Worm (Caenorhabditis elegans) whole organism, L1 larva: ENCODE results near the gene snr-1.

Experiments
- C34B4.2 ChIP-seq: sonication (generic microtip); optimal IDR thresholded peaks from 2 replicates; lab custom pipeline; 2017; ENCODE audit warnings: mild to moderate bottlenecking, missing genetic modification characterization, missing compliant biosample characterization
- Y116A8C.19 ChIP-seq: sonication (generic microtip); optimal IDR thresholded peaks from 2 replicates; lab custom pipeline; 2016; ENCODE audit warnings: missing compliant biosample characterization, missing genetic modification characterization, borderline replicate concordance
- aha-1 ChIP-seq: fragments of 150-350 bp; optimal IDR thresholded peaks from 2 replicates; lab custom pipeline; 2014; ENCODE audit warnings: missing biosample characterization, missing genetic modification characterization
- ceh-88 ChIP-seq: fragments of 200-800 bp; sonication (Bioruptor generic); IDR thresholded peaks from 2 replicates; pipeline ENCODE4 v1.3.6; 2022; ENCODE audit warnings: missing genetic modification characterization, missing compliant biosample characterization
- dpl-1 ChIP-seq, 3 experiments: fragments of 150-350 bp in 2 of 3; sonication (generic microtip) in 1 of 3; optimal IDR thresholded peaks; 2 replicates each; lab custom pipeline; 2014 to 2017; ENCODE audit warnings: missing biosample characterization in 3 of 3, missing genetic modification characterization in 3 of 3, missing genetic modification reagents in 3 of 3
- dsc-1 ChIP-seq: sonication (generic microtip); optimal IDR thresholded peaks from 2 replicates; lab custom pipeline; 2016; ENCODE audit warnings: mild to moderate bottlenecking, missing genetic modification characterization, missing compliant biosample characterization
- efl-1 ChIP-seq, 4 experiments: fragments of 150-350 bp; optimal IDR thresholded peaks in 3 of 4; peaks in 1 of 4; 1 replicate in 1 of 4; 2 replicates in 3 of 4; lab custom pipeline; 2014; ENCODE audit warnings: missing biosample characterization in 2 of 4, missing genetic modification characterization in 2 of 4, missing genetic modification reagents in 2 of 4
- egl-13 ChIP-seq: sonication (generic microtip); optimal IDR thresholded peaks from 2 replicates; lab custom pipeline; 2016; ENCODE audit warnings: missing genotype, missing genetic modification reagents, missing genetic modification characterization, missing compliant biosample characterization
- elt-3 ChIP-seq, 6 experiments: fragments of 150-350 bp in 1 of 6; sonication (generic microtip); optimal IDR thresholded peaks; 2 replicates each; lab custom pipeline; 2017 to 2018; ENCODE audit warnings: missing biosample characterization in 6 of 6, missing genetic modification characterization in 6 of 6, inconsistent platforms in 1 of 6
- fkh-4 ChIP-seq: sonication (generic microtip); optimal IDR thresholded peaks from 2 replicates; lab custom pipeline; 2016; ENCODE audit warnings: missing compliant biosample characterization, missing genetic modification characterization, borderline replicate concordance
- fkh-8 ChIP-seq: sonication (generic microtip); optimal IDR thresholded peaks from 2 replicates; lab custom pipeline; 2016; ENCODE audit warnings: mild to moderate bottlenecking, missing genetic modification characterization, missing compliant biosample characterization
- irx-1 ChIP-seq: sonication (generic microtip); optimal IDR thresholded peaks from 2 replicates; lab custom pipeline; 2016; ENCODE audit warnings: missing genetic modification characterization, missing compliant biosample characterization
- jun-1 ChIP-seq: fragments of 150-350 bp; optimal IDR thresholded peaks from 2 replicates; lab custom pipeline; 2014; ENCODE audit warnings: missing biosample characterization, missing genetic modification reagents, missing genetic modification characterization
- lin-13 ChIP-seq: fragments of 150-350 bp; optimal IDR thresholded peaks from 2 replicates; lab custom pipeline; 2014; ENCODE audit warnings: missing biosample characterization, missing genetic modification reagents, missing genetic modification characterization
- lin-15B ChIP-seq: fragments of 150-350 bp; sonication (generic microtip); optimal IDR thresholded peaks from 3 replicates; lab custom pipeline; 2014; ENCODE audit warnings: missing biosample characterization, missing genetic modification characterization
- lin-35 ChIP-seq, 2 experiments: fragments of 150-350 bp; optimal IDR thresholded peaks; 2 replicates each; lab custom pipeline; 2014; ENCODE audit warnings: missing biosample characterization in 2 of 2, missing genetic modification characterization in 2 of 2, missing genetic modification reagents in 2 of 2
- lin-39 ChIP-seq: fragments of 150-350 bp; optimal IDR thresholded peaks from 2 replicates; lab custom pipeline; 2014; ENCODE audit warnings: missing biosample characterization, missing genetic modification reagents, missing genetic modification characterization
- lsy-2 ChIP-seq, 2 experiments: fragments of 150-350 bp; optimal IDR thresholded peaks; 2 replicates each; lab custom pipeline; 2014; ENCODE audit warnings: missing biosample characterization in 2 of 2, missing genetic modification characterization in 2 of 2
- mef-2 ChIP-seq: fragments of 150-350 bp; optimal IDR thresholded peaks from 2 replicates; lab custom pipeline; 2014; ENCODE audit warnings: missing biosample characterization, missing genetic modification characterization
- mep-1 ChIP-seq: fragments of 150-350 bp; optimal IDR thresholded peaks from 2 replicates; lab custom pipeline; 2014; ENCODE audit warnings: missing biosample characterization, missing genetic modification characterization
- nhr-12 ChIP-seq: sonication (generic microtip); optimal IDR thresholded peaks from 2 replicates; lab custom pipeline; 2017; ENCODE audit warnings: missing biosample characterization, missing genetic modification characterization
- nhr-19 ChIP-seq: fragments of 200-800 bp; sonication (Bioruptor generic); conservative IDR thresholded peaks from 2 replicates; pipeline ENCODE4 v1.3.6; 2022; ENCODE audit warnings: missing genetic modification characterization, missing compliant biosample characterization
- nhr-20 ChIP-seq: sonication (generic microtip); optimal IDR thresholded peaks from 2 replicates; lab custom pipeline; 2016; ENCODE audit warnings: mild to moderate bottlenecking, missing genetic modification characterization, missing compliant biosample characterization
- nhr-28 ChIP-seq: fragments of 150-350 bp; optimal IDR thresholded peaks from 2 replicates; lab custom pipeline; 2014; ENCODE audit warnings: missing biosample characterization, missing genetic modification characterization
- nhr-71 ChIP-seq: sonication (generic microtip); optimal IDR thresholded peaks from 2 replicates; lab custom pipeline; 2016; ENCODE audit warnings: mild to moderate bottlenecking, missing genetic modification characterization, moderate library complexity, missing compliant biosample characterization
- nhr-76 ChIP-seq: sonication (generic microtip); optimal IDR thresholded peaks from 2 replicates; lab custom pipeline; 2017; ENCODE audit warnings: missing biosample characterization, missing genetic modification characterization
- nhr-85 ChIP-seq: sonication (generic microtip); peaks from one replicate; lab custom pipeline; 2016; ENCODE audit warnings: missing genetic modification characterization, inconsistent platforms, missing compliant biosample characterization
- pag-3 ChIP-seq: sonication (generic microtip); optimal IDR thresholded peaks from 2 replicates; lab custom pipeline; 2017; ENCODE audit warnings: missing genetic modification characterization, mild to moderate bottlenecking, missing compliant biosample characterization, antibody characterized with exemption, borderline replicate concordance; ENCODE audit not compliant: insufficient read depth
- pqm-1 ChIP-seq: sonication (generic microtip); optimal IDR thresholded peaks from 3 replicates; lab custom pipeline; 2017; ENCODE audit warnings: missing biosample characterization, missing genetic modification characterization
- rnt-1 ChIP-seq: sonication (generic microtip); optimal IDR thresholded peaks from 2 replicates; lab custom pipeline; 2016; ENCODE audit warnings: mild to moderate bottlenecking, missing genetic modification characterization, moderate library complexity, missing compliant biosample characterization
- snpc-4 ChIP-seq: fragments of 150-350 bp; optimal IDR thresholded peaks from 2 replicates; lab custom pipeline; 2014; ENCODE audit warnings: missing biosample characterization, missing genetic modification characterization
- snu-23 ChIP-seq: sonication (generic microtip); optimal IDR thresholded peaks from 2 replicates; lab custom pipeline; 2016; ENCODE audit warnings: missing genetic modification characterization, missing compliant biosample characterization
- sox-4 ChIP-seq: sonication (generic microtip); optimal IDR thresholded peaks from 2 replicates; lab custom pipeline; 2016; ENCODE audit warnings: missing genetic modification characterization, missing compliant biosample characterization
- sup-37 ChIP-seq: fragments of 200-800 bp; sonication (Bioruptor generic); optimal IDR thresholded peaks from 2 replicates; lab custom pipeline; 2018; ENCODE audit warnings: mild to moderate bottlenecking, missing genetic modification characterization, missing compliant biosample characterization
- unc-98 ChIP-seq: fragments of 200-800 bp; sonication (Bioruptor generic); IDR thresholded peaks from 2 replicates; pipeline ENCODE4 v1.3.6; 2022; ENCODE audit warnings: missing genetic modification characterization, missing compliant biosample characterization
- vab-15 ChIP-seq: sonication (generic microtip); optimal IDR thresholded peaks from 2 replicates; lab custom pipeline; 2017; ENCODE audit warnings: missing genotype, mild to moderate bottlenecking, missing genetic modification characterization, missing compliant biosample characterization
- ztf-11 ChIP-seq, 2 experiments: sonication (generic microtip); optimal IDR thresholded peaks; 2 replicates each; lab custom pipeline; 2016 to 2017; ENCODE audit warnings: missing genetic modification characterization in 2 of 2, missing biosample characterization in 1 of 2, missing compliant biosample characterization in 1 of 2

snr-1 gene

DNA sequence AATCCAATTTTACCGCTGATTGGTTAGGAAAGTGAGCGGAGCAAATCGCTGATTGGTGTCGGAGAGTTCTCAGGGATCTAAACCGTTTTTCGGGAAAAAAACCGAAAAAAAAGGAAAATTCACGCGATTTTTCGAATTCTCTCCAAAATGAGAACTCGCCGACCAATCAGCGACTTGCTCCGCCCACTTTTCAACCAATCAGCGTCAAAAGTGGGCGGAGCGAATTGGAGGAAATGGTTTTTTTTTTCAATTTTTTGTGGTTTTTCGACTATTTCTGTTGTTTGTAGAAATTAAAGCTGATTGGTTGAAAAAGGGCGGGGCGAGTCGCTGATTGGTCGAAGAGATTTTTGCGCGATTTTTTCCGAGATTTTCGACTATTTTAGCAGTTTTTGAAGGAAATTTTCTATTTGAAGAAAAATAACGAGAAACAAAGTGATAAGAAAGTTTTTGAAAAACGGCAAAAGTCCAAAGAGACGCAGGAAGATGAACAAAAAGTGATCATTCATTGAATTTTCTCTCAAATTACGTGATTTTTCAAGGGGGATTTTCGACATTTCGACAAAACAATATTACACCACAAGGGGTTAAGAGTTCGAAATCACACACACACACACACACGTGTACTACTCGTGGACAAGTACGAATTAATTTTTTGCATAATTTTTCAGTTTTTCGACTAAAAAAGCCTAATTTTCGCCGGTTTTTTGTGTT is 12.9 kb downstream of the snr-1 start:
- TF ChIP-seq vab-15 (tag; lab: Kevin White, UChicago) (no peak), C34B4.2 (tag; lab: Kevin White, UChicago) (no peak), jun-1 (tag; lab: Kevin White, UChicago) (no peak), sup-37 (no peak), lsy-2 (tag; optimal IDR thresholded peaks at IDR 0.05; lab: Kevin White, UChicago) (peak in 1 of 2 experiments; percentile 11), nhr-76 (tag; lab: Kevin White, UChicago) (no peak), lin-15B (tag; lab: Kevin White, UChicago) (no peak), lin-39 (no peak), aha-1 (tag; lab: Kevin White, UChicago) (no peak), pag-3 (tag; lab: Kevin White, UChicago) (no peak), nhr-19 (GFP tag; lab: Robert Waterston, UW) (peak; percentile 34; the same call in 1 of the 2 replicates), egl-13 (no peak), lin-35 (GFP tag; optimal IDR thresholded peaks at IDR 0.05; lab: Kevin White, UChicago) (peak in 1 of 2 experiments; percentile 15), nhr-12 (tag; lab: Kevin White, UChicago) (no peak), snpc-4 (tag; lab: Kevin White, UChicago) (no peak), lin-13 (no peak), fkh-8 (tag; lab: Kevin White, UChicago) (no peak), Y116A8C.19 (tag; lab: Kevin White, UChicago) (no peak), ztf-11 (tag; optimal IDR thresholded peaks at IDR 0.05; lab: Kevin White, UChicago) (no peak), nhr-20 (tag; lab: Kevin White, UChicago) (no peak), snu-23 (peak; percentile 42), nhr-28 (tag; lab: Kevin White, UChicago) (no peak), fkh-4 (tag; lab: Kevin White, UChicago) (no peak), elt-3 (tag; optimal IDR thresholded peaks at IDR 0.05; lab: Kevin White, UChicago) (no peak), mep-1 (tag; lab: Kevin White, UChicago) (no peak), mef-2 (tag; lab: Kevin White, UChicago) (no peak), efl-1 (optimal IDR thresholded peaks at IDR 0.05; lab: Kevin White, UChicago) (no peak), efl-1 (GFP tag; optimal IDR thresholded peaks at IDR 0.05 in 1 of 2; lab: Kevin White, UChicago) (no peak), pqm-1 (tag; lab: Kevin White, UChicago) (no peak), ceh-88 (GFP tag; lab: Robert Waterston, UW) (no peak), rnt-1 (tag; lab: Kevin White, UChicago) (peak; percentile 36), dpl-1 (GFP tag; optimal IDR thresholded peaks at IDR 0.05; lab: Kevin White, UChicago) (no peak), nhr-71 (tag; lab: Kevin White, UChicago) (peak; percentile 17)

DNA sequence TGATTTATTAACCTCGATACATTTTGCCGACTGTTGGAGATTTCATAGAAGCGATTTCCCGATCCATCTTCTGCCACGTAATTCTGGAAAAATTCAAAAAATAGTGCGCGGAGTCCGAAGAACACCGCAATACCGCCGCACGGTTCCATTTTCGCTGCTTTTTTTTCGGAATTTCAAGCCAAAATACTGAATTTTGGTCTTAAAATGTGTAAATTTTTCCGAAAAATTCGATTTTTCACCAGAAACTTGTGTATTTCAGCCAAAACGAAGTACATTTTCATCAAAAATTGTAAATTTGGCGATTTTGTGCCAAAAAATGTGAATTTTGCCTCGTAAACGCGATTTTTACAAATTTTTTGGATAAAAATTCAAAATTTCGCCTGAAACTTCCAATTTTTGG is 15.3 kb downstream of the snr-1 start:
- TF ChIP-seq efl-1 (optimal IDR thresholded peaks at IDR 0.05; lab: Kevin White, UChicago) (no peak), efl-1 (GFP tag; optimal IDR thresholded peaks at IDR 0.05 in 1 of 2; lab: Kevin White, UChicago) (peak in 1 of 2 experiments; percentile 29), egl-13 (no peak)

DNA sequence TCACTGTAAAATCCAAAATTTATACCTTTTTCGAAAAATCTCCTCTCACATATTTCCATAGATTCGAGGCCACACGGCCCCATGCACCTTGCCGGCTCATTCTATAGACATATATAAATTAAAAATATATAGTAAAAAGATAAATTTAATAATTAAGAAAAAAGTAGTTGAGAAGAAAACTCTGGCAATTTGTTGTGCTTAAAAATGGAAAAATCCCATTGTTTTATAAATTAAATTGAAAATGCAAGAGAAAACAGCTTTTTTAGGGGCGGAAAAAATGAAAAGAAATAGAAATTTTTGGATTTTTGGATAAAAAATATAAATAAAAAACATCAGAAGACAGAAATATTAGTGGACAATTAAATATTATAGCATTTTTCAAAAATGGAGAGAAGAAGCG is 15.8 kb downstream of the snr-1 start, which contains the start of gene Y116A8C.30:
Gene Y116A8C.30, minus strand, starts transcription at position 101 of the 400 bp plus-strand sequence.
- TF ChIP-seq irx-1 (tag; lab: Kevin White, UChicago) (no peak), nhr-85 (peak; percentile 30), unc-98 (no peak), lsy-2 (tag; optimal IDR thresholded peaks at IDR 0.05; lab: Kevin White, UChicago) (no peak), sox-4 (tag; lab: Kevin White, UChicago) (no peak), dsc-1 (no peak), nhr-19 (GFP tag; lab: Robert Waterston, UW) (no peak)
